Fruit fly (Drosophila melanogaster) whole organism, embryonic: ENCODE measurements around the gene CG31922.

Experiments
- CG14710 ChIP-seq: fragments of 200-800 bp; sonication (Bioruptor generic); optimal IDR thresholded peaks from 3 replicates; lab custom pipeline; 2019; ENCODE audit warnings: missing biosample characterization, mild to moderate bottlenecking, missing genetic modification characterization, moderate library complexity
- CG16815 ChIP-seq: fragments of 200-800 bp; sonication (Bioruptor generic); optimal IDR thresholded peaks from 3 replicates; lab custom pipeline; 2017; ENCODE audit warnings: missing biosample characterization, mild to moderate bottlenecking, missing genetic modification characterization
- CTCF ChIP-seq: fragments of 200-800 bp; sonication (Bioruptor generic); optimal IDR thresholded peaks from 2 replicates; lab custom pipeline; 2017; ENCODE audit warnings: missing biosample characterization, mild to moderate bottlenecking, missing genetic modification characterization, moderate library complexity
- CoRest ChIP-seq: fragments of 200-800 bp; sonication (Bioruptor generic); optimal IDR thresholded peaks from 3 replicates; lab custom pipeline; 2018; ENCODE audit warnings: missing biosample characterization, mild to moderate bottlenecking, missing genetic modification characterization, moderate library complexity
- NfI ChIP-seq: fragments of 200-800 bp; sonication (Bioruptor generic); optimal IDR thresholded peaks from 3 replicates; lab custom pipeline; 2018; ENCODE audit warnings: missing biosample characterization, mild to moderate bottlenecking, missing genetic modification characterization, moderate library complexity
- btn ChIP-seq: fragments of 200-800 bp; sonication (Bioruptor generic); optimal IDR thresholded peaks from 2 replicates; lab custom pipeline; 2016; ENCODE audit warnings: missing biosample characterization, missing genetic modification characterization
- cato ChIP-seq: fragments of 200-800 bp; sonication (Bioruptor generic); optimal IDR thresholded peaks from 2 replicates; lab custom pipeline; 2016; ENCODE audit warnings: missing biosample characterization, missing genetic modification characterization, borderline replicate concordance
- mirr ChIP-seq: fragments of 200-800 bp; sonication (Bioruptor generic); optimal IDR thresholded peaks from 3 replicates; lab custom pipeline; 2018; ENCODE audit warnings: missing biosample characterization, mild to moderate bottlenecking, missing genetic modification characterization
- otp ChIP-seq: fragments of 200-800 bp; sonication (Bioruptor generic); IDR thresholded peaks from 3 replicates; pipeline ENCODE4, ENCODE4 v1.3.6; 2022; ENCODE audit warnings: missing biosample characterization, missing genetic modification characterization
- pum ChIP-seq: fragments of 200-800 bp; sonication (Bioruptor generic); optimal IDR thresholded peaks from 2 replicates; lab custom pipeline; 2016; ENCODE audit warnings: missing biosample characterization, missing genetic modification characterization
- slbo ChIP-seq: fragments of 200-800 bp; sonication (Bioruptor generic); IDR thresholded peaks from 2 replicates; pipeline ENCODE4 v1.3.6; 2022; ENCODE audit warnings: missing biosample characterization, missing genetic modification characterization
- slp2 ChIP-seq: fragments of 200-800 bp; sonication (Bioruptor generic); optimal IDR thresholded peaks from 2 replicates; lab custom pipeline; 2016; ENCODE audit warnings: missing biosample characterization, missing genetic modification characterization
- zfh2 ChIP-seq: fragments of 200-800 bp; sonication (Bioruptor generic); optimal IDR thresholded peaks from 2 replicates; lab custom pipeline; 2016; ENCODE audit warnings: missing biosample characterization, missing genetic modification characterization

DNA sequence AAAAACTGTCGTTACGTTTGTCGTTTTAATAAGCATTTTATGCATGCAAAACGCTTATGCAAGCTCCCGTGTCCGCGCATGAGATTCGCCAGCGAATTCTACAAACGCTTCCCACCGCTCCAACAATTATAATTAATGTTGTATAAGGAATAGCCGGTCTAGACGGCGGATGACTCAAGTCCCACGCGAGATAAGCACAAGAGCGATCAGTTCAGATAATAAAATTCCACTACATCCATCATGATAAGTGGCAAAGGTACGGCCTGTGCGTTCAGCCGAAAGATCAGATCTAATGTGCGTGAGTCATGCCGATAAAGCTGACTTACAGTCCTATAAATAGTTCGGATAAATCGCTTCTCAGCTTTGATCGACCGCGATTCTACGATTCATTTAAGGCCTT lies 43.5 kb upstream of the CG31922 start:
- no peak for TF ChIP-seq zfh2 (GFP tag; lab: Kevin White, UChicago)
- TF ChIP-seq CoRest (tag; lab: Kevin White, UChicago), result no peak
- no peak for TF ChIP-seq CTCF (GFP tag; lab: Kevin White, UChicago)
- TF ChIP-seq CG14710, result no peak
- TF ChIP-seq pum (GFP tag; lab: Kevin White, UChicago), result no peak
- no peak for TF ChIP-seq slp2 (GFP tag; lab: Kevin White, UChicago)
- TF ChIP-seq CG16815 (GFP tag; lab: Kevin White, UChicago), result no peak
- no peak for TF ChIP-seq cato (GFP tag; lab: Kevin White, UChicago)
- TF ChIP-seq mirr (GFP tag; lab: Kevin White, UChicago), result no peak
- TF ChIP-seq NfI (GFP tag; lab: Kevin White, UChicago), result no peak
- no peak for TF ChIP-seq otp (GFP tag; lab: Robert Waterston, UW)
- no peak for TF ChIP-seq btn (GFP tag; lab: Kevin White, UChicago)
- no peak for TF ChIP-seq slbo
